Fruit fly (Drosophila melanogaster) whole organism, embryonic: Measurements from ENCODE around the gene chrb.
A peak's percentile ranks its signal among the peaks of the same experiment; 100 is the strongest.

Experiments used
- ATbp ChIP-seq: fragments of 200-800 bp; sonication (Bioruptor generic); optimal IDR thresholded peaks from 2 replicates; lab custom pipeline; 2017; ENCODE audit warnings: missing biosample characterization, mild to moderate bottlenecking, missing genetic modification characterization, missing genetic modification reagents
- CG10431 ChIP-seq: fragments of 200-800 bp; sonication (Bioruptor generic); optimal IDR thresholded peaks from 3 replicates; lab custom pipeline; 2018; ENCODE audit warnings: missing biosample characterization, mild to moderate bottlenecking, missing genetic modification characterization
- CG12155 ChIP-seq: fragments of 200-800 bp; sonication (Bioruptor generic); optimal IDR thresholded peaks from 3 replicates; lab custom pipeline; 2016; ENCODE audit warnings: missing biosample characterization, missing genetic modification characterization
- CG13775 ChIP-seq: fragments of 200-800 bp; sonication (Bioruptor generic); optimal IDR thresholded peaks from 3 replicates; lab custom pipeline; 2017; ENCODE audit warnings: missing biosample characterization, mild to moderate bottlenecking, missing genetic modification characterization
- CG14014 ChIP-seq: fragments of 200-800 bp; sonication (Bioruptor generic); IDR thresholded peaks from 2 replicates; pipeline ENCODE4 v1.3.6; 2022; ENCODE audit warnings: missing biosample characterization, missing genetic modification characterization
- CG15073 ChIP-seq: fragments of 200-800 bp; sonication (Bioruptor generic); optimal IDR thresholded peaks from 2 replicates; lab custom pipeline; 2016; ENCODE audit warnings: missing biosample characterization, missing genetic modification characterization
- CG15601 ChIP-seq: fragments of 200-800 bp; sonication (Bioruptor generic); optimal IDR thresholded peaks from 3 replicates; lab custom pipeline; 2019; ENCODE audit warnings: missing biosample characterization, mild to moderate bottlenecking, missing genetic modification characterization, moderate library complexity
- CG17328 ChIP-seq: fragments of 200-800 bp; sonication (Bioruptor generic); IDR thresholded peaks from 2 replicates; pipeline ENCODE4 v1.3.6; 2022; ENCODE audit warnings: missing biosample characterization, missing genetic modification characterization
- CG17359 ChIP-seq: fragments of 200-800 bp; sonication (Bioruptor generic); optimal IDR thresholded peaks from 3 replicates; lab custom pipeline; 2018; ENCODE audit warnings: missing biosample characterization, mild to moderate bottlenecking, missing genetic modification characterization, moderate library complexity
- CG17385 ChIP-seq: fragments of 200-800 bp; sonication (Bioruptor generic); optimal IDR thresholded peaks from 3 replicates; lab custom pipeline; 2018; ENCODE audit warnings: missing biosample characterization, mild to moderate bottlenecking, missing genetic modification characterization
- CG17802 ChIP-seq: fragments of 200-800 bp; sonication (Bioruptor generic); optimal IDR thresholded peaks from 2 replicates; lab custom pipeline; 2018; ENCODE audit warnings: missing biosample characterization, mild to moderate bottlenecking, missing genetic modification characterization, moderate library complexity
- CG1832 ChIP-seq: fragments of 200-800 bp; sonication (Bioruptor generic); optimal IDR thresholded peaks from 2 replicates; lab custom pipeline; 2017; ENCODE audit warnings: missing biosample characterization, mild to moderate bottlenecking, missing genetic modification characterization, inconsistent platforms
- CG2129 ChIP-seq: fragments of 200-800 bp; sonication (Bioruptor generic); IDR thresholded peaks from 2 replicates; pipeline ENCODE4 v1.3.6; 2022; ENCODE audit warnings: missing biosample characterization, missing genetic modification characterization; ENCODE audit not compliant: partially characterized antibody
- CG30020 ChIP-seq: fragments of 200-800 bp; optimal IDR thresholded peaks from 2 replicates; lab custom pipeline; 2019; ENCODE audit warnings: missing biosample characterization, mild to moderate bottlenecking, missing genetic modification characterization, moderate library complexity
- CG30431 ChIP-seq: fragments of 200-800 bp; sonication (Bioruptor generic); optimal IDR thresholded peaks from 2 replicates; lab custom pipeline; 2017; ENCODE audit warnings: missing biosample characterization, missing genetic modification characterization
- CG31388 ChIP-seq: fragments of 200-800 bp; sonication (Bioruptor generic); optimal IDR thresholded peaks from 2 replicates; lab custom pipeline; 2016; ENCODE audit warnings: missing biosample characterization, missing genetic modification characterization
- CG31441 ChIP-seq: fragments of 200-800 bp; sonication (Bioruptor generic); IDR thresholded peaks from 2 replicates; pipeline ENCODE4 v1.3.6; 2022; ENCODE audit warnings: missing biosample characterization, missing genetic modification characterization
- CG4360 ChIP-seq: fragments of 200-800 bp; sonication (Bioruptor generic); IDR thresholded peaks from 2 replicates; pipeline ENCODE4 v1.3.6; 2022; ENCODE audit warnings: missing biosample characterization, missing genetic modification characterization
- CG4424 ChIP-seq: fragments of 200-800 bp; sonication (Bioruptor generic); optimal IDR thresholded peaks from 3 replicates; lab custom pipeline; 2016; ENCODE audit warnings: missing biosample characterization, missing genetic modification characterization
- CG9797 ChIP-seq: fragments of 200-800 bp; sonication (Bioruptor generic); optimal IDR thresholded peaks from 3 replicates; lab custom pipeline; 2018; ENCODE audit warnings: missing biosample characterization, mild to moderate bottlenecking, missing genetic modification characterization
- D ChIP-seq, 2 experiments: fragments of 200-800 bp in 1 of 2; fragments of >200 bp in 1 of 2; sonication (Bioruptor generic) in 1 of 2; optimal IDR thresholded peaks; 2 replicates in 1 of 2; 3 replicates in 1 of 2; lab custom pipeline; 2017; ENCODE audit warnings: mild to moderate bottlenecking in 1 of 2, missing biosample characterization in 1 of 2, missing genetic modification characterization in 1 of 2, missing genetic modification reagents in 1 of 2
- D19A ChIP-seq: fragments of 200-800 bp; optimal IDR thresholded peaks from 3 replicates; lab custom pipeline; 2019; ENCODE audit warnings: missing biosample characterization, mild to moderate bottlenecking, missing genetic modification characterization, moderate library complexity
- Deaf1 ChIP-seq: fragments of 200-800 bp; optimal IDR thresholded peaks from 3 replicates; lab custom pipeline; 2019; ENCODE audit warnings: missing biosample characterization, mild to moderate bottlenecking, missing genetic modification characterization, moderate library complexity
- Dll ChIP-seq: fragments of 200-800 bp; sonication (Bioruptor generic); IDR thresholded peaks from 4 replicates; pipeline ENCODE4 v1.3.6; 2022; ENCODE audit warnings: missing biosample characterization, missing genetic modification characterization; ENCODE audit not compliant: partially characterized antibody
- E2f2 ChIP-seq: fragments of 200-800 bp; sonication (Bioruptor generic); IDR thresholded peaks from 2 replicates; pipeline ENCODE4 v1.3.6; 2022; ENCODE audit warnings: missing biosample characterization, missing genetic modification characterization
- Gsc ChIP-seq: fragments of 200-800 bp; sonication (Bioruptor generic); IDR thresholded peaks from 2 replicates; pipeline ENCODE4 v1.3.6; 2022; ENCODE audit warnings: missing biosample characterization, missing genetic modification characterization
- Hmx ChIP-seq: fragments of 200-800 bp; sonication (Bioruptor generic); optimal IDR thresholded peaks from 2 replicates; lab custom pipeline; 2016; ENCODE audit warnings: missing biosample characterization, missing genetic modification characterization
- Hsf ChIP-seq: fragments of 200-800 bp; sonication (Bioruptor generic); optimal IDR thresholded peaks from 3 replicates; lab custom pipeline; 2016; ENCODE audit warnings: missing biosample characterization, missing genetic modification characterization
- MBD-R2 ChIP-seq: fragments of 200-800 bp; sonication (Bioruptor generic); IDR thresholded peaks from 2 replicates; pipeline ENCODE4 v1.3.6; 2022; ENCODE audit warnings: missing biosample characterization, missing genetic modification characterization
- Myb ChIP-seq: fragments of 200-800 bp; sonication (Bioruptor generic); optimal IDR thresholded peaks from 2 replicates; lab custom pipeline; 2016; ENCODE audit warnings: missing biosample characterization, missing genetic modification characterization
- NK7.1 ChIP-seq: fragments of 200-800 bp; sonication (Bioruptor generic); optimal IDR thresholded peaks from 3 replicates; lab custom pipeline; 2016; ENCODE audit warnings: missing biosample characterization, missing genetic modification characterization
- Nf-YA ChIP-seq: fragments of 200-800 bp; sonication (Bioruptor generic); IDR thresholded peaks from 2 replicates; pipeline ENCODE4 v1.3.6; 2022; ENCODE audit warnings: missing biosample characterization, missing genetic modification characterization
- Rx ChIP-seq: fragments of 200-800 bp; sonication (Bioruptor generic); IDR thresholded peaks from 2 replicates; pipeline ENCODE4 v1.3.6; 2022; ENCODE audit warnings: missing biosample characterization, missing genetic modification characterization
- Sry-β ChIP-seq: fragments of 200-800 bp; sonication (Bioruptor generic); optimal IDR thresholded peaks from 2 replicates; lab custom pipeline; 2018; ENCODE audit warnings: missing biosample characterization, mild to moderate bottlenecking, missing genetic modification characterization, moderate library complexity
- Tbp ChIP-seq: fragments of >200 bp; optimal IDR thresholded peaks from 2 replicates; lab custom pipeline; 2018; ENCODE audit warnings: missing biosample characterization, missing genetic modification characterization
- bigmax ChIP-seq: fragments of 200-800 bp; sonication (Bioruptor generic); optimal IDR thresholded peaks from 2 replicates; lab custom pipeline; 2018; ENCODE audit warnings: missing biosample characterization, mild to moderate bottlenecking, missing genetic modification characterization
- caup ChIP-seq: fragments of 200-800 bp; sonication (Bioruptor generic); optimal IDR thresholded peaks from 3 replicates; lab custom pipeline; 2017; ENCODE audit warnings: missing biosample characterization, mild to moderate bottlenecking, missing genetic modification characterization, moderate library complexity; ENCODE audit not compliant: severe bottlenecking
- chif ChIP-seq, 2 experiments: fragments of 200-800 bp; sonication (Bioruptor generic); optimal IDR thresholded peaks; 3 replicates each; lab custom pipeline; 2016; ENCODE audit warnings: missing biosample characterization in 2 of 2, missing genetic modification characterization in 2 of 2
- grn ChIP-seq: fragments of 200-800 bp; sonication (Bioruptor generic); optimal IDR thresholded peaks from 3 replicates; lab custom pipeline; 2017; ENCODE audit warnings: missing biosample characterization, missing genetic modification characterization
- klu ChIP-seq: fragments of 200-800 bp; sonication (Bioruptor generic); IDR thresholded peaks from 2 replicates; pipeline ENCODE4 v1.3.6; 2022; ENCODE audit warnings: missing biosample characterization, missing genetic modification characterization
- oc ChIP-seq: fragments of 200-800 bp; sonication (Bioruptor generic); optimal IDR thresholded peaks from 2 replicates; lab custom pipeline; 2018; ENCODE audit warnings: missing biosample characterization, mild to moderate bottlenecking, missing genetic modification characterization, moderate library complexity
- peb ChIP-seq: fragments of 200-800 bp; sonication (Bioruptor generic); IDR thresholded peaks from 2 replicates; pipeline ENCODE4 v1.3.6; 2022; ENCODE audit warnings: missing biosample characterization, missing genetic modification characterization
- ranshi ChIP-seq: fragments of 200-800 bp; sonication (Bioruptor generic); IDR thresholded peaks from 2 replicates; pipeline ENCODE4 v1.3.6; 2022; ENCODE audit warnings: missing biosample characterization, missing genetic modification characterization
- scrt ChIP-seq: fragments of 200-800 bp; sonication (Bioruptor generic); optimal IDR thresholded peaks from 2 replicates; lab custom pipeline; 2018; ENCODE audit warnings: missing biosample characterization, mild to moderate bottlenecking, missing genetic modification characterization, moderate library complexity
- sqz ChIP-seq: fragments of 200-800 bp; sonication (Bioruptor generic); optimal IDR thresholded peaks from 3 replicates; lab custom pipeline; 2018; ENCODE audit warnings: missing biosample characterization, mild to moderate bottlenecking, missing genetic modification characterization
- stwl ChIP-seq: fragments of 200-800 bp; sonication (Bioruptor generic); optimal IDR thresholded peaks from 3 replicates; lab custom pipeline; 2018; ENCODE audit warnings: missing biosample characterization, mild to moderate bottlenecking, missing genetic modification characterization, moderate library complexity
- tin ChIP-seq: fragments of 200-800 bp; sonication (Bioruptor generic); optimal IDR thresholded peaks from 3 replicates; lab custom pipeline; 2016; ENCODE audit warnings: missing biosample characterization, missing genetic modification characterization
- trh ChIP-seq: fragments of 200-800 bp; sonication (Bioruptor generic); optimal IDR thresholded peaks from 2 replicates; lab custom pipeline; 2016; ENCODE audit warnings: missing biosample characterization, missing genetic modification characterization

The chrb gene

DNA sequence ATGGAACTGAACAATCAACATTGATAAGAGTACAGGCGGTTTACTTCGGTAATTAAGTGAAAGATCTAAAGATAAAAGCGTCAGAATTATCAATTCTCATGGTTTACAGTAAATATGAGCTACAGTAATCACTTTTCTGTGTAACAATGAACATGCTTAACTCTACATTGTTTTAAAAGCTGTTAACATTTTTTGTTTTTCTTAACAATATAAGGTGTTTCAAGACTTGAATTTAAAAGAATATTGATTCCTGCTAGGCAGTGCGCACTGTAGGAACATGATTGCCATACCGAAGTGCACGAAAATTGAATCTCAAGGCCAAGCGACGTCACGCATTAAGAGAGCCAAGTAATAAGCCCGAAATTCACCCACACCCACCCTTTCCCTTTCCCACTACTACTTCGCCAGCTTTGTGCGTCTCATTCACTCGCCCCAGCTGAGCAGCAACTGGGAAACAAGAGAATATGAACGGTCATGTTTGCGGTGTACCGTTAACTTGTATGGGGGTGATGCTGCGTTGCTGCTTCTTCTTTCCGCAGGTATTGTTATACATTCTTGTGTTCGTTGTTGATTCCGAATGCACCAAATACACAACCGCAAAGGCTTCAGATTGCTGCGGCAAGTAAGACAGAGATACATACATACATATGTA is 4.0 kb downstream of the chrb start (continued):
- TF ChIP-seq CG14014 (GFP tag; lab: Robert Waterston, UW) (peak; percentile 53; the same call in 1 of the 2 replicates), Nf-YA (GFP tag; lab: Robert Waterston, UW) (peak; percentile 39; the same call in 1 of the 2 replicates)

DNA sequence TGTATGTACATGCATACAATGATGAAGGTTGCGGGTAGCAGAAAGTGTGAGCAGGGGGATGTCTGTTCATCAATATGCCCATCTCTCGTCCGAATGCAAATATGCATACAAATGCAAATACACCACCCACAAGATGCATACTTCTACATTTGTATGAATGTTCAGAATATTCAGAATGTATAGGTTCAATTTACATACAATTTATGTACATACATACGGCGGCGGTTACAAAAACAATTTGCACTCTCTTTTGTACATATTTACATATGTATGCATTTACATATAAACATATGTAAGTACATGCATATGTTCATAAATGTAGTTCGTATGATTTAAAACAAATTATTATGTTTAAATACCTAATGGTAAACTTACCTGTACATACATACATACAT is 4.5 kb downstream of the chrb start:
- TF ChIP-seq CG17328 (no peak), CG2129 (GFP tag; lab: Robert Waterston, UW) (no peak), trh (GFP tag; lab: Kevin White, UChicago) (no peak), CG17359 (tag; lab: Kevin White, UChicago) (peak; percentile 25), tin (GFP tag; lab: Kevin White, UChicago) (no peak), scrt (no peak), Hsf (GFP tag; lab: Kevin White, UChicago) (no peak), sqz (GFP tag; lab: Kevin White, UChicago) (peak; percentile 18), Sry-β (GFP tag; lab: Kevin White, UChicago) (peak; percentile 31), stwl (tag; lab: Kevin White, UChicago) (no peak), Rx (no peak), klu (no peak), CG4424 (no peak), peb (GFP tag; lab: Robert Waterston, UW) (no peak), Hmx (GFP tag; lab: Kevin White, UChicago) (no peak), chif (GFP tag; optimal IDR thresholded peaks at IDR 0.05; lab: Kevin White, UChicago) (peak in 1 of 2 experiments; percentile 13), Deaf1 (tag; lab: Kevin White, UChicago) (no peak), CG1832 (GFP tag; lab: Kevin White, UChicago) (no peak), grn (GFP tag; lab: Kevin White, UChicago) (no peak), Tbp (no peak), Myb (no peak), E2f2 (GFP tag; lab: Robert Waterston, UW) (no peak), CG30020 (tag; lab: Kevin White, UChicago) (no peak), Gsc (no peak), CG13775 (GFP tag; lab: Kevin White, UChicago) (no peak), CG15073 (no peak), ATbp (peak; percentile 51), CG17385 (no peak), MBD-R2 (no peak), CG9797 (GFP tag; lab: Kevin White, UChicago) (no peak), bigmax (GFP tag; lab: Kevin White, UChicago) (no peak), Dll (GFP tag; lab: Robert Waterston, UW) (no peak), caup (GFP tag; lab: Kevin White, UChicago) (no peak), CG4360 (no peak), NK7.1 (no peak), CG17802 (tag; lab: Kevin White, UChicago) (no peak), D (optimal IDR thresholded peaks at IDR 0.05; lab: Kevin White, UChicago) (no peak), D (GFP tag; optimal IDR thresholded peaks at IDR 0.05; lab: Kevin White, UChicago) (peak; percentile 52), CG10431 (GFP tag; lab: Kevin White, UChicago) (peak; percentile 4), ranshi (no peak), CG12155 (GFP tag; lab: Kevin White, UChicago) (no peak), CG31388 (GFP tag; lab: Kevin White, UChicago) (no peak), CG30431 (GFP tag; lab: Kevin White, UChicago) (no peak), oc (tag; lab: Kevin White, UChicago) (no peak), D19A (tag; lab: Kevin White, UChicago) (no peak), CG15601 (tag; lab: Kevin White, UChicago) (peak; percentile 62), CG31441 (no peak)
